Worm (Caenorhabditis elegans) whole organism, L3 larva: ENCODE data around the gene R11G1.2.

ENCODE experiments used
- elt-1 ChIP-seq: fragments of 150-350 bp; optimal IDR thresholded peaks from 2 replicates; lab custom pipeline; 2014; ENCODE audit warnings: missing biosample characterization, missing genetic modification characterization
- jun-1 ChIP-seq: fragments of 150-350 bp; optimal IDR thresholded peaks from 2 replicates; lab custom pipeline; 2014; ENCODE audit warnings: missing biosample characterization, missing genetic modification reagents, missing genetic modification characterization
- lin-39 ChIP-seq: fragments of 150-350 bp; optimal IDR thresholded peaks from 2 replicates; lab custom pipeline; 2018; ENCODE audit warnings: missing biosample characterization, missing genetic modification reagents, missing genetic modification characterization
- mdl-1 ChIP-seq: fragments of 150-350 bp; optimal IDR thresholded peaks from 2 replicates; lab custom pipeline; 2014; ENCODE audit warnings: missing biosample characterization, missing genetic modification characterization
- nhr-237 ChIP-seq: fragments of 150-350 bp; optimal IDR thresholded peaks from 2 replicates; lab custom pipeline; 2014; ENCODE audit warnings: missing biosample characterization, missing genetic modification characterization
- nhr-25 ChIP-seq: sonication (generic microtip); optimal IDR thresholded peaks from 2 replicates; lab custom pipeline; 2017; ENCODE audit warnings: missing biosample characterization, missing genetic modification characterization
- unc-39 ChIP-seq: sonication (generic microtip); optimal IDR thresholded peaks from 4 replicates; lab custom pipeline; 2017; ENCODE audit warnings: missing biosample characterization, missing genetic modification characterization
- zag-1 ChIP-seq: fragments of 150-350 bp; optimal IDR thresholded peaks from 2 replicates; lab custom pipeline; 2014; ENCODE audit warnings: missing biosample characterization, missing genetic modification characterization
- ztf-11 ChIP-seq: fragments of 150-350 bp; optimal IDR thresholded peaks from 2 replicates; lab custom pipeline; 2014; ENCODE audit warnings: missing biosample characterization, missing genetic modification characterization
- ztf-4 ChIP-seq: fragments of 150-350 bp; optimal IDR thresholded peaks from 2 replicates; lab custom pipeline; 2014; ENCODE audit warnings: missing biosample characterization, missing genetic modification characterization

ce11 chrX:3659192-3659591, 8.8 kb downstream of the R11G1.2 start, which contains the start of gene R11G1.1:
- TF ChIP-seq nhr-25 (tag; lab: Kevin White, UChicago) (no peak), ztf-4 (no peak), zag-1 (tag; lab: Kevin White, UChicago) (no peak), unc-39 (no peak), lin-39 (no peak), ztf-11 (no peak), elt-1 (no peak), jun-1 (tag; lab: Kevin White, UChicago) (no peak), mdl-1 (tag; lab: Kevin White, UChicago) (no peak), nhr-237 (tag; lab: Kevin White, UChicago) (no peak)
